Fruit fly (Drosophila melanogaster): ENCODE data around the gene KLHL18.

DNA sequence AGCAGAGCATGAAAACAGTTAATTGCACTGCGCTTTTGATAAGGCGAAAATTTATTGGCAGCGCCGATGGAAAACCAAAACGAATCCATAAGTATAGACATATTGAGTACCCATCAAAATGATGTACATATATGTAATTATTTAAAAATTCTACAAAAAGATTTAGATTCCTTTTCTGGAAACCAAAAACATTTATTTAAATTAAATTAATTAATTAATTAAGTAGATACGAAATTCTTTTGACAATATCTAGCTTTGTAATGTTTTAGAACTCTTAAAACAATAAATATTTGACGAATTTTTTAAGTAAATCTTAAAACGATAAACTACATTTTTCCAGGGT, 32.9 kb downstream of the KLHL18 start:
- no peak for TF ChIP-seq h (optimal IDR thresholded peaks at IDR 0.05)
- TF ChIP-seq Myc (optimal IDR thresholded peaks at IDR 0.05): no peak
- no peak for TF ChIP-seq insv (optimal IDR thresholded peaks at IDR 0.05)

Measured in Kc167 (cell line).